Fruit fly (Drosophila melanogaster): ENCODE results near the gene CG6726.

DNA sequence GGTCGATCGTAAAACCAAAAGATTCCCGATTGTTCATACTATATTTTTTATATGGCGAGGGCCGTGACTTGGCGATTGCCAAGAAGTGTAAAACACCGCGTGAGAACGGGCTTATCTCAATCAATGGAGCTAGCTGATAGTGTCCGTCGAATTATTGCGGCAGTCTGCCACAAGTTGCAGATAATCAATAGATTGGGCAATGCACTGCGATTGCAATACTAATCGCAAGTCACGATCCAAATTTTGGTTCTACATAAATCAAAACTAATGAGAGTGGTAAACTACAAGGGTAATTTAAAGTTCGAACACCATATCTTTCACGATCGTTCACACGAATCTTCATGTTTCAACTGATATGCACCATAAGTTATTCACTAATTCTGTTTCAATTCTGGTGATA is 34.8 kb upstream of the CG6726 start:
- TF ChIP-seq sage (GFP tag; optimal IDR thresholded peaks at IDR 0.05), result no peak
- no peak for TF ChIP-seq Hr83 (GFP tag; optimal IDR thresholded peaks at IDR 0.05; ENCODE audit: poor library complexity, severe bottlenecking)
- no peak for TF ChIP-seq Hr78 (GFP tag; optimal IDR thresholded peaks at IDR 0.05)
- no peak for TF ChIP-seq fru (GFP tag; optimal IDR thresholded peaks at IDR 0.05)
- TF ChIP-seq Rel (GFP tag; optimal IDR thresholded peaks at IDR 0.05), result no peak
- TF ChIP-seq Rel (tag; optimal IDR thresholded peaks at IDR 0.05), result peak; percentile 30

Measured in whole organism, wandering third instar larva.